Fruit fly (Drosophila melanogaster) whole organism, adult: ENCODE measurements around the gene CG9123.
A peak's percentile ranks its signal among the peaks of the same experiment; 100 is the strongest.

Experiments
- CG11617 ChIP-seq: fragments of 200-800 bp; sonication (Bioruptor generic); optimal IDR thresholded peaks from 2 replicates; lab custom pipeline; 2017; ENCODE audit warnings: mild to moderate bottlenecking, missing biosample characterization, missing genetic modification reagents, missing genetic modification characterization
- CG12768 ChIP-seq: fragments of 200-800 bp; sonication (Bioruptor generic); optimal IDR thresholded peaks from 2 replicates; lab custom pipeline; 2017; ENCODE audit warnings: missing biosample characterization, missing genetic modification characterization, mild to moderate bottlenecking, moderate library complexity, missing genetic modification reagents
- CG14711 ChIP-seq: fragments of 200-800 bp; sonication (Bioruptor generic); optimal IDR thresholded peaks from 2 replicates; lab custom pipeline; 2018; ENCODE audit warnings: missing biosample characterization, mild to moderate bottlenecking, missing genetic modification characterization, moderate library complexity
- CG1620 ChIP-seq: fragments of 200-800 bp; sonication (Bioruptor generic); optimal IDR thresholded peaks from 2 replicates; lab custom pipeline; 2016; ENCODE audit warnings: missing biosample characterization, missing genetic modification characterization
- CG33017 ChIP-seq: fragments of 200-800 bp; sonication (Bioruptor generic); optimal IDR thresholded peaks from 2 replicates; lab custom pipeline; 2018; ENCODE audit warnings: missing biosample characterization, mild to moderate bottlenecking, missing genetic modification characterization, moderate library complexity
- CG5204 ChIP-seq: fragments of 200-800 bp; sonication (Bioruptor generic); optimal IDR thresholded peaks from 2 replicates; lab custom pipeline; 2016; ENCODE audit warnings: missing biosample characterization, missing genetic modification characterization
- CG7045 ChIP-seq: fragments of 200-800 bp; sonication (Bioruptor generic); optimal IDR thresholded peaks from 2 replicates; lab custom pipeline; 2017; ENCODE audit warnings: missing biosample characterization, mild to moderate bottlenecking, missing genetic modification characterization
- CG7101 ChIP-seq: fragments of 200-800 bp; sonication (Bioruptor generic); optimal IDR thresholded peaks from 2 replicates; lab custom pipeline; 2018; ENCODE audit warnings: missing biosample characterization, mild to moderate bottlenecking, missing genetic modification characterization, moderate library complexity
- Clk ChIP-seq: fragments of 200-800 bp; sonication (Bioruptor generic); optimal IDR thresholded peaks from 2 replicates; lab custom pipeline; 2017; ENCODE audit warnings: missing biosample characterization, missing genetic modification characterization
- Crg-1 ChIP-seq: fragments of 200-800 bp; sonication (Bioruptor generic); optimal IDR thresholded peaks from 2 replicates; lab custom pipeline; 2016; ENCODE audit warnings: missing biosample characterization, missing genetic modification characterization
- Hr96 ChIP-seq: fragments of 200-800 bp; sonication (Bioruptor generic); optimal IDR thresholded peaks from 2 replicates; lab custom pipeline; 2016; ENCODE audit warnings: missing biosample characterization, missing genetic modification characterization
- Mnt ChIP-seq: fragments of 200-800 bp; sonication (Bioruptor generic); optimal IDR thresholded peaks from 2 replicates; lab custom pipeline; 2016; ENCODE audit warnings: missing biosample characterization, mild to moderate bottlenecking, missing genetic modification characterization
- bab1 ChIP-seq: fragments of 200-800 bp; sonication (Bioruptor generic); optimal IDR thresholded peaks from 3 replicates; lab custom pipeline; 2019; ENCODE audit warnings: missing biosample characterization, mild to moderate bottlenecking, missing genetic modification characterization, moderate library complexity
- cic ChIP-seq: fragments of 200-800 bp; sonication (Bioruptor generic); optimal IDR thresholded peaks from 2 replicates; lab custom pipeline; 2017; ENCODE audit warnings: missing biosample characterization, mild to moderate bottlenecking, missing genetic modification characterization, moderate library complexity
- cnc ChIP-seq, 2 experiments: fragments of >200 bp; optimal IDR thresholded peaks; 2 replicates each; lab custom pipeline; 2017
- kay ChIP-seq: fragments of 200-800 bp; sonication (Bioruptor generic); peaks from one replicate; lab custom pipeline; 2016; ENCODE audit warnings: missing biosample characterization, missing genetic modification characterization, borderline replicate concordance
- ovo ChIP-seq: fragments of 200-800 bp; sonication (Bioruptor generic); optimal IDR thresholded peaks from 2 replicates; lab custom pipeline; 2016; ENCODE audit warnings: missing biosample characterization, missing genetic modification characterization
- pad ChIP-seq: fragments of 200-800 bp; sonication (Bioruptor generic); optimal IDR thresholded peaks from 3 replicates; lab custom pipeline; 2017; ENCODE audit warnings: missing biosample characterization, missing genetic modification characterization, mild to moderate bottlenecking, moderate library complexity, missing genetic modification reagents
- tj ChIP-seq: fragments of 200-800 bp; sonication (Bioruptor generic); optimal IDR thresholded peaks from 3 replicates; lab custom pipeline; 2017; ENCODE audit warnings: missing biosample characterization, mild to moderate bottlenecking, missing genetic modification characterization, moderate library complexity
- toe ChIP-seq: fragments of 200-800 bp; sonication (Bioruptor generic); optimal IDR thresholded peaks from 2 replicates; lab custom pipeline; 2016; ENCODE audit warnings: missing biosample characterization, missing genetic modification characterization

The CG9123 gene

dm6 chrX:15320973-15321372 is 20.9 kb downstream of the CG9123 start:
- no peak for TF ChIP-seq ovo
- no peak for TF ChIP-seq CG11617
- TF ChIP-seq cic (GFP tag; lab: Kevin White, UChicago): no peak

- TF ChIP-seq tj (GFP tag; lab: Kevin White, UChicago) (peak; percentile 16), CG5204 (GFP tag; lab: Kevin White, UChicago) (peak; percentile 19), bab1 (GFP tag; lab: Kevin White, UChicago) (no peak), CG12768 (GFP tag; lab: Kevin White, UChicago) (peak; percentile 38), CG11617 (peak; percentile 46)
Measured at dm6 chrX:15320522-15320921, 21.4 kb downstream of the CG9123 start.

dm6 chrX:15319699-15320482 is 22.0 kb downstream of the CG9123 start:
- TF ChIP-seq cic (GFP tag; lab: Kevin White, UChicago): peak; percentile 38
- TF ChIP-seq Clk (GFP tag; lab: Kevin White, UChicago): no peak
- TF ChIP-seq toe (GFP tag; lab: Kevin White, UChicago): no peak
- peak; percentile 13 for TF ChIP-seq Crg-1 (GFP tag; lab: Kevin White, UChicago)
- TF ChIP-seq kay: no peak
- TF ChIP-seq Mnt: peak; percentile 84
- no peak for TF ChIP-seq CG14711 (tag; lab: Kevin White, UChicago)
- TF ChIP-seq tj (GFP tag; lab: Kevin White, UChicago): peak; percentile 54
- TF ChIP-seq CG7101 (tag; lab: Kevin White, UChicago): peak; percentile 31
- no peak for TF ChIP-seq cnc (optimal IDR thresholded peaks at IDR 0.05; lab: Kevin White, UChicago)
- TF ChIP-seq Hr96 (GFP tag; lab: Kevin White, UChicago): no peak
- no peak for TF ChIP-seq CG12768 (GFP tag; lab: Kevin White, UChicago)
- no peak for TF ChIP-seq ovo
- TF ChIP-seq CG1620: peak; percentile 5
- no peak for TF ChIP-seq CG33017 (tag; lab: Kevin White, UChicago)
- TF ChIP-seq CG7045 (GFP tag; lab: Kevin White, UChicago): no peak
- TF ChIP-seq CG5204 (GFP tag; lab: Kevin White, UChicago): no peak
- peak; percentile 63 for TF ChIP-seq pad (GFP tag; lab: Kevin White, UChicago)
- TF ChIP-seq CG11617: no peak
- peak; percentile 40 for TF ChIP-seq bab1 (GFP tag; lab: Kevin White, UChicago)

dm6 chrX:15319290-15319689 is 22.6 kb downstream of the CG9123 start, which contains the start of gene Top1:
Gene Top1 (plus strand): TSS chrX:15319479.
- TF ChIP-seq bab1 (GFP tag; lab: Kevin White, UChicago): no peak
- no peak for TF ChIP-seq CG5204 (GFP tag; lab: Kevin White, UChicago)
- TF ChIP-seq Crg-1 (GFP tag; lab: Kevin White, UChicago): peak; percentile 41
- peak; percentile 54 for TF ChIP-seq Mnt
- TF ChIP-seq CG11617: no peak
- TF ChIP-seq toe (GFP tag; lab: Kevin White, UChicago): peak; percentile 14
- no peak for TF ChIP-seq cnc (optimal IDR thresholded peaks at IDR 0.05; lab: Kevin White, UChicago)
- TF ChIP-seq CG1620: peak; percentile 73
- TF ChIP-seq CG7101 (tag; lab: Kevin White, UChicago): peak; percentile 33
- TF ChIP-seq Hr96 (GFP tag; lab: Kevin White, UChicago): peak; percentile 49

dm6 chrX:15313829-15314324 is 28.0 kb downstream of the CG9123 start:
- TF ChIP-seq cnc (optimal IDR thresholded peaks at IDR 0.05; lab: Kevin White, UChicago) (no peak), kay (no peak), CG7101 (tag; lab: Kevin White, UChicago) (peak; percentile 90), Mnt (peak; percentile 55), ovo (peak; percentile 60), CG11617 (peak; percentile 90), cic (GFP tag; lab: Kevin White, UChicago) (peak; percentile 76), pad (GFP tag; lab: Kevin White, UChicago) (peak; percentile 76), CG1620 (peak; percentile 46), CG33017 (tag; lab: Kevin White, UChicago) (peak; percentile 69), Hr96 (GFP tag; lab: Kevin White, UChicago) (peak; percentile 19), CG12768 (GFP tag; lab: Kevin White, UChicago) (peak; percentile 75), CG14711 (tag; lab: Kevin White, UChicago) (peak; percentile 83), toe (GFP tag; lab: Kevin White, UChicago) (peak; percentile 31), CG5204 (GFP tag; lab: Kevin White, UChicago) (peak; percentile 43), CG7045 (GFP tag; lab: Kevin White, UChicago) (peak; percentile 72), Crg-1 (GFP tag; lab: Kevin White, UChicago) (no peak), Clk (GFP tag; lab: Kevin White, UChicago) (peak; percentile 70), tj (GFP tag; lab: Kevin White, UChicago) (peak; percentile 78), bab1 (GFP tag; lab: Kevin White, UChicago) (peak; percentile 56)

dm6 chrX:15313389-15313788 is 28.5 kb downstream of the CG9123 start:
- TF ChIP-seq Crg-1 (GFP tag; lab: Kevin White, UChicago) (no peak), CG7045 (GFP tag; lab: Kevin White, UChicago) (no peak), cnc (optimal IDR thresholded peaks at IDR 0.05; lab: Kevin White, UChicago) (no peak), Clk (GFP tag; lab: Kevin White, UChicago) (no peak)
